Worm (Caenorhabditis elegans): ENCODE results near the gene F20D6.2.

Gene F20D6.2

DNA sequence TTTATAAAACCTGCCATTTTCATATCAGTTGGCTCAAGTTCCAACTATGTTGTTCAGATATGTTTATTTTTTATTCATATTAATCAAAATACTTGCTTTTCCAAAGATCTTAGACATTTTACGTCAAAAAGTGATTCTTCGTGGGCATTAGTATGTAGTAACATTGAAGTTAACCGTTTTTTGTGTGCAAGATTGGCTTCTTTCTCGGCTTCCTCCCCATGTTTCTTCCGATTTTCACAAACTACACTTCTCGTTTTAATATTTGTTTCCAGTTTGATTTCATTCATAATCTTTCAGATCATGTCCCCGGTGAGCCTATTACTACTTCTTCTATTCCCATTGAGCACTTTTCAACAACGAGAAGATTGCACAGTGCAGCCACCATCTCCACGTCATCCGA is 28.4 kb upstream of the F20D6.2 start, which contains the start of gene sul-2:
Gene sul-2 (plus strand): TSS at position 301 of the 400 bp plus-strand sequence.
- TF ChIP-seq saeg-2 (GFP tag; IDR thresholded peaks at IDR 0.05) (no peak), F26F4.8 (GFP tag; conservative IDR thresholded peaks at IDR 0.05) (no peak)

DNA sequence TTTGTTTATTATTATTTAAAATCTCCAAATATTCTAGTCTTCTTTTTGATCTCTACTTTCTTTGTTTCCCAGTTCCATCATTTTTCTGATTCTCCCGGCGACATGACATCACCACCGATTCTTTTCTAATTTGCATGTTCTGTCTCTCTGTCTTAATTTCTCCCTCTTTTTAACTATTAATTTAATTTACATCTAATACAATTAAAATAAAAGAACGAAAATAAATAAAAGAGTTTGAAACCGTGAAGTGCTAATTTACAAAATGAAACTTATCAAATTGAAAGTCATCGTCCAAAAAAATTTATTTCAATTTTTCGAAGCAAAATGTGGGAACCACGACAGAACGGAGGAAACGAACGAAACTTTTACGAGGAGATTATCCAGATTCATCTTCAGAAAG is 26.2 kb upstream of the F20D6.2 start, which contains the start of gene F20D6.6:
Gene F20D6.6 (plus strand): TSS at position 301 of the 400 bp plus-strand sequence.
- TF ChIP-seq lin-13 (GFP tag; optimal IDR thresholded peaks at IDR 0.05), result no peak
- no peak for TF ChIP-seq dmd-6 (GFP tag; IDR thresholded peaks at IDR 0.05)
- no peak for TF ChIP-seq saeg-2 (GFP tag; IDR thresholded peaks at IDR 0.05)
- TF ChIP-seq lin-39 (tag; optimal IDR thresholded peaks at IDR 0.05), result no peak
- no peak for TF ChIP-seq mes-2 (tag; optimal IDR thresholded peaks at IDR 0.05; ENCODE audit: poor library complexity, severe bottlenecking)
- no peak for TF ChIP-seq aly-2 (tag; optimal IDR thresholded peaks at IDR 0.05)
- no peak for TF ChIP-seq ceh-44 (GFP tag; IDR thresholded peaks at IDR 0.05)
- TF ChIP-seq ctbp-1 (GFP tag; IDR thresholded peaks at IDR 0.05), result no peak
- no peak for TF ChIP-seq attf-4 (tag; optimal IDR thresholded peaks at IDR 0.05)
- no peak for TF ChIP-seq zip-2 (tag; optimal IDR thresholded peaks at IDR 0.05)
- no peak for TF ChIP-seq dve-1 (tag; optimal IDR thresholded peaks at IDR 0.05; ENCODE audit: insufficient read depth)
- TF ChIP-seq F49E8.2 (tag; optimal IDR thresholded peaks at IDR 0.05; ENCODE audit: borderline replicate concordance), result no peak
- no peak for TF ChIP-seq egl-43 (GFP tag; IDR thresholded peaks at IDR 0.05)
- TF ChIP-seq ztf-11 (tag; optimal IDR thresholded peaks at IDR 0.05), result no peak
- no peak for TF ChIP-seq F37D6.2 (tag; optimal IDR thresholded peaks at IDR 0.05)
- TF ChIP-seq zfp-2 (tag; optimal IDR thresholded peaks at IDR 0.05), result no peak
- TF ChIP-seq unc-39 (tag; optimal IDR thresholded peaks at IDR 0.05), result no peak

ce11 chrV:8161699-8162098 is 24.1 kb upstream of the F20D6.2 start, which contains the start of gene F20D6.5:
F20D6.5 (plus strand) TSS chrV:8161957.
- no peak for TF ChIP-seq hmg-1.1 (GFP tag; IDR thresholded peaks at IDR 0.05)
- no peak for TF ChIP-seq sdz-12 (GFP tag; optimal IDR thresholded peaks at IDR 0.05)
- peak; percentile 67 for TF ChIP-seq dmd-6 (GFP tag; IDR thresholded peaks at IDR 0.05)
- peak; percentile 48 for TF ChIP-seq pqm-1 (tag; optimal IDR thresholded peaks at IDR 0.05)
- TF ChIP-seq mxl-3 (GFP tag; optimal IDR thresholded peaks at IDR 0.05), result no peak
- TF ChIP-seq mxl-2 (GFP tag; conservative IDR thresholded peaks at IDR 0.05), result no peak
- TF ChIP-seq dve-1 (tag; optimal IDR thresholded peaks at IDR 0.05; ENCODE audit: insufficient read depth), result no peak
- TF ChIP-seq T26A8.4 (GFP tag; IDR thresholded peaks at IDR 0.05), result no peak
- TF ChIP-seq daf-16 (GFP tag; optimal IDR thresholded peaks at IDR 0.05), result no peak
- TF ChIP-seq daf-16 (tag; optimal IDR thresholded peaks at IDR 0.05), result peak; percentile 70
- TF ChIP-seq zfp-2 (tag; optimal IDR thresholded peaks at IDR 0.05), result no peak
- TF ChIP-seq nhr-77 (tag; optimal IDR thresholded peaks at IDR 0.05), result peak; percentile 25
- no peak for TF ChIP-seq Y105C5A.15 (GFP tag; IDR thresholded peaks at IDR 0.05)
- TF ChIP-seq zip-2 (tag; optimal IDR thresholded peaks at IDR 0.05), result no peak
- no peak for TF ChIP-seq tra-1 (GFP tag; IDR thresholded peaks at IDR 0.05)
- TF ChIP-seq nhr-28 (tag; optimal IDR thresholded peaks at IDR 0.05), result peak; percentile 58
- no peak for TF ChIP-seq Y48G9A.11 (GFP tag; IDR thresholded peaks at IDR 0.05)
- no peak for TF ChIP-seq fkh-10 (GFP tag; optimal IDR thresholded peaks at IDR 0.05)
- no peak for TF ChIP-seq set-16 (GFP tag; IDR thresholded peaks at IDR 0.05)

DNA sequence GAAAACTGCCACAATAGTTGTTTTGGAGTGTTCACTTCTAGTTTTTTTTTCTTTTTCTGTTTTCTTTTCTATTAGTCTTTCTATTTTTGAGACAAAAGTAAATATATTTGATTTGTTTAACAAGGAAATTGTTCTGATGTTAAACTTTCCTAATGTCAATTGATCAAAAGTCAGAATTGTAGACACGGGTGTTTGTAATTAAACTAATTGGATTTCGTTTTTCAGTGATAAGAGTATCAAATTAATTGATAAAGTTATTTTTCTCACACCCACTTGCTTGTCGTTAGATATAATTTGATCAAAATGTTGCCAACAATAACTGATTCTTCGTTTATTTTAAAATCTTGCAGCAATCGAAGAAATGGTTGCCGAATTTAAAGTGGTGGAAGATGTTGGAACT is 22.6 kb upstream of the F20D6.2 start:
- TF ChIP-seq madf-5 (GFP tag; IDR thresholded peaks at IDR 0.05) (no peak), daf-16 (GFP tag; optimal IDR thresholded peaks at IDR 0.05) (no peak), daf-16 (tag; optimal IDR thresholded peaks at IDR 0.05) (peak; percentile 53)
